Worm (Caenorhabditis elegans): ENCODE measurements around the gene C55A6.10.

ce11 chrV:11513432-11513831 lies 8.3 kb downstream of the C55A6.10 start, which contains the start of gene C55A6.3:
- TF ChIP-seq med-1 (GFP tag; optimal IDR thresholded peaks at IDR 0.05; ENCODE audit: insufficient read depth): no peak
- TF ChIP-seq flt-1 (GFP tag; IDR thresholded peaks at IDR 0.05): no peak
- no peak for TF ChIP-seq ref-1 (GFP tag; conservative IDR thresholded peaks at IDR 0.05)
- TF ChIP-seq ztf-29 (GFP tag; IDR thresholded peaks at IDR 0.05): no peak
